Worm (Caenorhabditis elegans) whole organism, late embryonic: ENCODE results near the gene nhr-98.

Experiments
- ahr-1 ChIP-seq: sonication (generic microtip); optimal IDR thresholded peaks from 2 replicates; lab custom pipeline; 2016; ENCODE audit warnings: missing genetic modification characterization, missing compliant biosample characterization
- ets-4 ChIP-seq: sonication (generic microtip); optimal IDR thresholded peaks from 2 replicates; lab custom pipeline; 2016; ENCODE audit warnings: missing genetic modification characterization, missing compliant biosample characterization
- fkh-10 ChIP-seq: fragments of 150-350 bp; optimal IDR thresholded peaks from 2 replicates; lab custom pipeline; 2014; ENCODE audit warnings: missing biosample characterization, missing genetic modification reagents, missing genetic modification characterization
- gmeb-2 ChIP-seq: sonication (generic microtip); optimal IDR thresholded peaks from 2 replicates; lab custom pipeline; 2016; ENCODE audit warnings: missing genetic modification characterization, inconsistent platforms, missing compliant biosample characterization
- mec-3 ChIP-seq: sonication (generic microtip); optimal IDR thresholded peaks from 2 replicates; lab custom pipeline; 2016; ENCODE audit warnings: borderline replicate concordance, missing genetic modification characterization, missing compliant biosample characterization
- nhr-11 ChIP-seq: fragments of 150-350 bp; optimal IDR thresholded peaks from 2 replicates; lab custom pipeline; 2014; ENCODE audit warnings: missing biosample characterization, missing genetic modification characterization
- pha-4 ChIP-seq: fragments of 150-350 bp; optimal IDR thresholded peaks from 2 replicates; lab custom pipeline; 2018; ENCODE audit warnings: missing biosample characterization, missing genetic modification reagents, missing genetic modification characterization
- pqm-1 ChIP-seq: sonication (generic microtip); optimal IDR thresholded peaks from 2 replicates; lab custom pipeline; 2016; ENCODE audit warnings: missing genetic modification characterization, missing compliant biosample characterization
- sox-4 ChIP-seq: sonication (generic microtip); optimal IDR thresholded peaks from 2 replicates; lab custom pipeline; 2017; ENCODE audit warnings: mild to moderate bottlenecking, missing genetic modification characterization, inconsistent platforms, missing compliant biosample characterization
- unc-86 ChIP-seq: sonication (generic microtip); optimal IDR thresholded peaks from 2 replicates; lab custom pipeline; 2016; ENCODE audit warnings: missing genetic modification characterization, missing compliant biosample characterization

DNA sequence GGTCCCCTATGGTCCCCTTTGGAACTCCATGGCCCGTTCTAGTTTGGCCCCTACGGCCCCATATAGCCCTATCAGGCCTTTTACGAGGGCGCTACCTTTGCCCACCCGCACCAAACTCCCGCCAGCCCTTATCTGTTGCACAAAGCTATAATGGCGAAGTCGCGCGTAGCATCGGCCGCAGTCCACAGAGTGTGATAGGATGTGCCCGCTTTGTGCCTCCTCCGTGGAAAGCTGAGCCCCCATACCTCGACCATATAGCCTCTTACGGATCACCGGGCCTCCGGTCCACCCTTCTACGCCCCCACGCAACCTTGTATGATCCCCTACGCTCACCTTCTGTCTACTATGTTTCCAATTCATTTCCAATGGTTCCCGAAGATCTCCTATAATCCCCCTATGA, 6.7 kb upstream of the nhr-98 start:
- TF ChIP-seq mec-3 (tag; lab: Kevin White, UChicago) (no peak), pha-4 (tag; lab: Kevin White, UChicago) (no peak), unc-86 (no peak), pqm-1 (tag; lab: Kevin White, UChicago) (no peak), ets-4 (no peak), ahr-1 (tag; lab: Kevin White, UChicago) (no peak), gmeb-2 (tag; lab: Kevin White, UChicago) (no peak), fkh-10 (no peak), sox-4 (tag; lab: Kevin White, UChicago) (no peak), nhr-11 (no peak)
